Fruit fly (Drosophila melanogaster): ENCODE results near the gene CG9399.

Gene CG9399

dm6 chr3R:9593408-9594250 lies 19.6 kb upstream of the CG9399 start (continued):
- TF ChIP-seq lz (GFP tag; optimal IDR thresholded peaks at IDR 0.05) (no peak), pdm3 (GFP tag; optimal IDR thresholded peaks at IDR 0.05) (peak; percentile 66), CG3919 (GFP tag; optimal IDR thresholded peaks at IDR 0.05) (peak; percentile 78), Eip78C (GFP tag) (peak; percentile 95), salr (GFP tag; optimal IDR thresholded peaks at IDR 0.05) (peak; percentile 38 to 78), CG11762 (GFP tag; optimal IDR thresholded peaks at IDR 0.05; ENCODE audit: insufficient read depth) (peak; percentile 42), CG8632 (GFP tag; optimal IDR thresholded peaks at IDR 0.05) (peak; percentile 51), Hr4 (GFP tag; optimal IDR thresholded peaks at IDR 0.05) (peak; percentile 76), net (GFP tag; optimal IDR thresholded peaks at IDR 0.05) (peak; percentile 78), spab (GFP tag; optimal IDR thresholded peaks at IDR 0.05) (peak; percentile 66), Hr39 (GFP tag; optimal IDR thresholded peaks at IDR 0.05) (no peak), Sox14 (GFP tag; optimal IDR thresholded peaks at IDR 0.05) (peak; percentile 60), fkh (GFP tag; optimal IDR thresholded peaks at IDR 0.05) (peak; percentile 39), CG16779 (tag; optimal IDR thresholded peaks at IDR 0.05) (peak; percentile 48), CG6808 (GFP tag; optimal IDR thresholded peaks at IDR 0.05) (peak; percentile 63)

dm6 chr3R:9591769-9592388 lies 17.9 kb upstream of the CG9399 start:
- peak; percentile 17 for TF ChIP-seq fkh (GFP tag; optimal IDR thresholded peaks at IDR 0.05)
- no peak for TF ChIP-seq spab (GFP tag; optimal IDR thresholded peaks at IDR 0.05)
- peak; percentile 11 for TF ChIP-seq Blimp-1 (GFP tag; optimal IDR thresholded peaks at IDR 0.05)

dm6 chr3R:9590952-9591532 lies 17.0 kb upstream of the CG9399 start, which contains the start of the genes bocks and CG8312:
bocks (minus strand) TSS chr3R:9591002.
CG8312 (plus strand) TSS chr3R:9591309.
- no peak for TF ChIP-seq CG6808 (GFP tag; optimal IDR thresholded peaks at IDR 0.05)
- no peak for TF ChIP-seq Eip93F (GFP tag; optimal IDR thresholded peaks at IDR 0.05)
- no peak for TF ChIP-seq CG8319 (GFP tag; optimal IDR thresholded peaks at IDR 0.05)
- no peak for TF ChIP-seq dac (GFP tag; optimal IDR thresholded peaks at IDR 0.05)
- TF ChIP-seq CG9139 (GFP tag; optimal IDR thresholded peaks at IDR 0.05) = no peak
- TF ChIP-seq CG6163 (GFP tag; IDR thresholded peaks at IDR 0.05) = no peak
- TF ChIP-seq CG7368 (GFP tag; optimal IDR thresholded peaks at IDR 0.05) = no peak
- peak; percentile 17 for TF ChIP-seq Hr39 (GFP tag; optimal IDR thresholded peaks at IDR 0.05)
- no peak for TF ChIP-seq CG11294 (GFP tag; IDR thresholded peaks at IDR 0.05)
- peak; percentile 30 for TF ChIP-seq lz (GFP tag; optimal IDR thresholded peaks at IDR 0.05)
- peak; percentile 12 for TF ChIP-seq cyc (GFP tag; optimal IDR thresholded peaks at IDR 0.05)
- TF ChIP-seq Sox102F (GFP tag; optimal IDR thresholded peaks at IDR 0.05) = no peak
- TF ChIP-seq pdm3 (GFP tag; optimal IDR thresholded peaks at IDR 0.05) = peak; percentile 35
- no peak for TF ChIP-seq Met (GFP tag; optimal IDR thresholded peaks at IDR 0.05)
- no peak for TF ChIP-seq CG4318 (GFP tag; optimal IDR thresholded peaks at IDR 0.05)
- TF ChIP-seq fd85E (GFP tag; optimal IDR thresholded peaks at IDR 0.05) = no peak
- no peak for TF ChIP-seq Lpt (GFP tag; optimal IDR thresholded peaks at IDR 0.05)
- TF ChIP-seq CG10669 (GFP tag; optimal IDR thresholded peaks at IDR 0.05) = no peak
- no peak for TF ChIP-seq CG11902 (GFP tag; optimal IDR thresholded peaks at IDR 0.05)
- TF ChIP-seq CG31627 (GFP tag; optimal IDR thresholded peaks at IDR 0.05) = peak; percentile 52
- TF ChIP-seq acj6 (GFP tag; optimal IDR thresholded peaks at IDR 0.05) = no peak
- peak; percentile 24 for TF ChIP-seq CG10631 (GFP tag; optimal IDR thresholded peaks at IDR 0.05)
- TF ChIP-seq OdsH (GFP tag; optimal IDR thresholded peaks at IDR 0.05) = no peak
- peak; percentile 37 for TF ChIP-seq esn (GFP tag; optimal IDR thresholded peaks at IDR 0.05)
- TF ChIP-seq Eip75B (GFP tag; optimal IDR thresholded peaks at IDR 0.05) = no peak
- TF ChIP-seq salr (GFP tag; optimal IDR thresholded peaks at IDR 0.05) = no peak
- TF ChIP-seq ss (GFP tag; optimal IDR thresholded peaks at IDR 0.05) = peak in 1 of 2 experiments; percentile 14
- TF ChIP-seq CG34406 (GFP tag; optimal IDR thresholded peaks at IDR 0.05) = no peak
- no peak for TF ChIP-seq achi (GFP tag; optimal IDR thresholded peaks at IDR 0.05)
- TF ChIP-seq CG3919 (GFP tag; optimal IDR thresholded peaks at IDR 0.05) = peak; percentile 27
- TF ChIP-seq Gug (GFP tag; IDR thresholded peaks at IDR 0.05) = no peak
- no peak for TF ChIP-seq CG15336 (GFP tag; IDR thresholded peaks at IDR 0.05)
- TF ChIP-seq CG1621 (tag; optimal IDR thresholded peaks at IDR 0.05) = no peak
- peak; percentile 53 for TF ChIP-seq Sox14 (GFP tag; optimal IDR thresholded peaks at IDR 0.05)
- peak; percentile 44 for TF ChIP-seq topi (GFP tag; optimal IDR thresholded peaks at IDR 0.05)

All from whole organism, prepupa.